Fruit fly (Drosophila melanogaster) whole organism, adult: ENCODE measurements around the gene CG14961.

Source experiments
- CG11617 ChIP-seq: fragments of 200-800 bp; sonication (Bioruptor generic); optimal IDR thresholded peaks from 2 replicates; lab custom pipeline; 2017; ENCODE audit warnings: mild to moderate bottlenecking, missing biosample characterization, missing genetic modification reagents, missing genetic modification characterization
- CG12768 ChIP-seq: fragments of 200-800 bp; sonication (Bioruptor generic); optimal IDR thresholded peaks from 2 replicates; lab custom pipeline; 2017; ENCODE audit warnings: missing biosample characterization, missing genetic modification characterization, mild to moderate bottlenecking, moderate library complexity, missing genetic modification reagents
- CG5204 ChIP-seq: fragments of 200-800 bp; sonication (Bioruptor generic); optimal IDR thresholded peaks from 2 replicates; lab custom pipeline; 2016; ENCODE audit warnings: missing biosample characterization, missing genetic modification characterization
- CG7101 ChIP-seq: fragments of 200-800 bp; sonication (Bioruptor generic); optimal IDR thresholded peaks from 2 replicates; lab custom pipeline; 2018; ENCODE audit warnings: missing biosample characterization, mild to moderate bottlenecking, missing genetic modification characterization, moderate library complexity
- Crg-1 ChIP-seq: fragments of 200-800 bp; sonication (Bioruptor generic); optimal IDR thresholded peaks from 2 replicates; lab custom pipeline; 2016; ENCODE audit warnings: missing biosample characterization, missing genetic modification characterization
- cic ChIP-seq: fragments of 200-800 bp; sonication (Bioruptor generic); optimal IDR thresholded peaks from 2 replicates; lab custom pipeline; 2017; ENCODE audit warnings: missing biosample characterization, mild to moderate bottlenecking, missing genetic modification characterization, moderate library complexity
- pad ChIP-seq: fragments of 200-800 bp; sonication (Bioruptor generic); optimal IDR thresholded peaks from 3 replicates; lab custom pipeline; 2017; ENCODE audit warnings: missing biosample characterization, missing genetic modification characterization, mild to moderate bottlenecking, moderate library complexity, missing genetic modification reagents

dm6 chr3L:3352516-3352915 lies 22.7 kb downstream of the CG14961 start:
- TF ChIP-seq cic (GFP tag; lab: Kevin White, UChicago) (no peak), CG11617 (GFP tag; lab: Kevin White, UChicago) (no peak), CG7101 (no peak), CG12768 (GFP tag; lab: Kevin White, UChicago) (no peak), pad (GFP tag; lab: Kevin White, UChicago) (no peak), CG5204 (GFP tag; lab: Kevin White, UChicago) (no peak), Crg-1 (GFP tag; lab: Kevin White, UChicago) (no peak)
